Worm (Caenorhabditis elegans) whole organism, L4 larva: ENCODE data around the gene K09A9.6.

Experiments
- F10B5.3 ChIP-seq: sonication (generic microtip); optimal IDR thresholded peaks from 2 replicates; lab custom pipeline; 2016; ENCODE audit warnings: mild to moderate bottlenecking, missing genetic modification characterization, missing compliant biosample characterization
- F49E8.2 ChIP-seq: sonication (generic microtip); optimal IDR thresholded peaks from 2 replicates; lab custom pipeline; 2016; ENCODE audit warnings: missing compliant biosample characterization, mild to moderate bottlenecking, missing genetic modification characterization, borderline replicate concordance
- R02D3.7 ChIP-seq: fragments of 150-350 bp; sonication (generic microtip); optimal IDR thresholded peaks from 3 replicates; lab custom pipeline; 2014; ENCODE audit warnings: missing biosample characterization, missing genetic modification characterization
- Y105C5A.15 ChIP-seq: fragments of 200-800 bp; sonication (Bioruptor generic); IDR thresholded peaks from 2 replicates; pipeline ENCODE4 v1.3.6; 2022; ENCODE audit warnings: missing genetic modification characterization, missing compliant biosample characterization
- ZK337.2 ChIP-seq: fragments of 200-800 bp; sonication (Bioruptor generic); IDR thresholded peaks from 2 replicates; pipeline ENCODE4 v1.3.6; 2022; ENCODE audit warnings: missing genetic modification reagents, missing genetic modification characterization, missing compliant biosample characterization
- aha-1 ChIP-seq: fragments of 150-350 bp; peaks from one replicate; lab custom pipeline; 2014; ENCODE audit warnings: missing biosample characterization, missing genetic modification characterization
- ama-1 ChIP-seq: fragments of 150-350 bp; optimal IDR thresholded peaks from 2 replicates; lab custom pipeline; 2014; ENCODE audit warnings: inconsistent platforms, mixed read lengths
- ceh-62 ChIP-seq: sonication (generic microtip); optimal IDR thresholded peaks from 2 replicates; lab custom pipeline; 2017; ENCODE audit warnings: missing biosample characterization, missing genetic modification characterization
- ceh-82 ChIP-seq: sonication (generic microtip); optimal IDR thresholded peaks from 2 replicates; lab custom pipeline; 2017; ENCODE audit warnings: missing biosample characterization, missing genetic modification characterization
- ces-1 ChIP-seq: fragments of 150-350 bp; sonication (generic microtip); optimal IDR thresholded peaks from 4 replicates; lab custom pipeline; 2014; ENCODE audit warnings: missing biosample characterization, missing genetic modification reagents, missing genetic modification characterization
- ctbp-1 ChIP-seq: fragments of 200-800 bp; sonication (Bioruptor generic); IDR thresholded peaks from 2 replicates; pipeline ENCODE4 v1.3.6; 2022; ENCODE audit warnings: missing genetic modification reagents, missing genetic modification characterization, missing compliant biosample characterization
- daf-16 ChIP-seq, 3 experiments: sonication (generic microtip); optimal IDR thresholded peaks; 2 replicates each; lab custom pipeline; 2016 to 2017; ENCODE audit warnings: missing genetic modification characterization in 3 of 3, missing genetic modification reagents in 3 of 3, mild to moderate bottlenecking in 2 of 3, missing compliant biosample characterization in 2 of 3, missing biosample characterization in 1 of 3, moderate library complexity in 1 of 3
- dmd-6 ChIP-seq: fragments of 200-800 bp; sonication (Bioruptor generic); IDR thresholded peaks from 2 replicates; pipeline ENCODE4 v1.3.6; 2022; ENCODE audit warnings: missing genetic modification reagents, missing genetic modification characterization, missing compliant biosample characterization
- dmd-8 ChIP-seq: fragments of 200-800 bp; sonication (Bioruptor generic); IDR thresholded peaks from 2 replicates; pipeline ENCODE4 v1.3.6; 2022; ENCODE audit warnings: missing genetic modification characterization, missing compliant biosample characterization
- dmd-9 ChIP-seq: fragments of 200-800 bp; sonication (Bioruptor generic); IDR thresholded peaks from 2 replicates; pipeline ENCODE4 v1.3.6; 2022; ENCODE audit warnings: missing genetic modification reagents, missing genetic modification characterization, missing compliant biosample characterization
- fkh-10 ChIP-seq: fragments of 150-350 bp; optimal IDR thresholded peaks from 2 replicates; lab custom pipeline; 2014; ENCODE audit warnings: missing biosample characterization, missing genetic modification reagents, missing genetic modification characterization
- fos-1 ChIP-seq: fragments of 150-350 bp; optimal IDR thresholded peaks from 2 replicates; lab custom pipeline; 2014; ENCODE audit warnings: missing biosample characterization, missing genetic modification characterization
- hlh-30 ChIP-seq: sonication (generic microtip); optimal IDR thresholded peaks from 2 replicates; lab custom pipeline; 2017; ENCODE audit warnings: antibody characterized with exemption, mild to moderate bottlenecking, missing genetic modification characterization, missing compliant biosample characterization; ENCODE audit not compliant: insufficient read depth
- lin-13 ChIP-seq: fragments of 150-350 bp; optimal IDR thresholded peaks from 2 replicates; lab custom pipeline; 2014; ENCODE audit warnings: missing biosample characterization, missing genetic modification reagents, missing genetic modification characterization
- lin-29 ChIP-seq: fragments of 200-800 bp; sonication (Bioruptor generic); IDR thresholded peaks from 2 replicates; pipeline ENCODE4 v1.3.6; 2022; ENCODE audit warnings: missing genetic modification reagents, missing genetic modification characterization, missing compliant biosample characterization
- lsy-2 ChIP-seq, 2 experiments: fragments of 150-350 bp in 1 of 2; sonication (generic microtip) in 1 of 2; optimal IDR thresholded peaks; 2 replicates each; lab custom pipeline; 2014 to 2017; ENCODE audit warnings: missing biosample characterization in 2 of 2, missing genetic modification characterization in 2 of 2
- madf-9 ChIP-seq: fragments of 200-800 bp; sonication (Bioruptor generic); conservative IDR thresholded peaks from 2 replicates; pipeline ENCODE4 v1.3.6; 2022; ENCODE audit warnings: missing genetic modification reagents, missing genetic modification characterization, missing compliant biosample characterization
- mep-1 ChIP-seq: fragments of 150-350 bp; sonication (generic microtip); optimal IDR thresholded peaks from 3 replicates; lab custom pipeline; 2014; ENCODE audit warnings: missing biosample characterization, missing genetic modification characterization
- mxl-2 ChIP-seq: fragments of 200-800 bp; sonication (Bioruptor generic); conservative IDR thresholded peaks from 2 replicates; pipeline ENCODE4 v1.3.6; 2022; ENCODE audit warnings: missing genetic modification reagents, missing genetic modification characterization, missing compliant biosample characterization
- mxl-3 ChIP-seq: fragments of 200-800 bp; sonication (Bioruptor generic); optimal IDR thresholded peaks from 2 replicates; lab custom pipeline; 2018; ENCODE audit warnings: mild to moderate bottlenecking, missing genetic modification characterization, missing compliant biosample characterization
- nhr-102 ChIP-seq: sonication (generic microtip); optimal IDR thresholded peaks from 2 replicates; lab custom pipeline; 2016; ENCODE audit warnings: mild to moderate bottlenecking, missing genetic modification characterization, moderate library complexity, missing compliant biosample characterization
- nhr-11 ChIP-seq: fragments of 150-350 bp; optimal IDR thresholded peaks from 2 replicates; lab custom pipeline; 2014; ENCODE audit warnings: missing biosample characterization, missing genetic modification characterization
- nhr-77 ChIP-seq: fragments of 150-350 bp; optimal IDR thresholded peaks from 2 replicates; lab custom pipeline; 2014; ENCODE audit warnings: missing biosample characterization, missing genetic modification characterization
- pha-4 ChIP-seq, 2 experiments: fragments of 150-350 bp in 1 of 2; fragments of 200-800 bp in 1 of 2; sonication (Bioruptor generic) in 1 of 2; IDR thresholded peaks in 1 of 2; optimal IDR thresholded peaks in 1 of 2; 2 replicates each; pipeline versions ENCODE4 v1.3.6 to Lab custom; 2014 to 2022; ENCODE audit warnings: missing genetic modification characterization in 2 of 2, missing genetic modification reagents in 2 of 2, missing biosample characterization in 1 of 2, missing compliant biosample characterization in 1 of 2
- pqm-1 ChIP-seq: sonication (generic microtip); optimal IDR thresholded peaks from 2 replicates; lab custom pipeline; 2017; ENCODE audit warnings: missing biosample characterization, missing genetic modification characterization
- skn-1 ChIP-seq: fragments of 150-350 bp; optimal IDR thresholded peaks from 2 replicates; lab custom pipeline; 2014; ENCODE audit warnings: missing biosample characterization, missing genetic modification characterization
- snpc-1.2 ChIP-seq: fragments of 200-800 bp; sonication (Bioruptor generic); IDR thresholded peaks from 2 replicates; pipeline ENCODE4 v1.3.6; 2022; ENCODE audit warnings: missing genetic modification reagents, missing genetic modification characterization, missing compliant biosample characterization
- spr-1 ChIP-seq: sonication (generic microtip); optimal IDR thresholded peaks from 2 replicates; lab custom pipeline; 2016; ENCODE audit warnings: mild to moderate bottlenecking, missing genetic modification characterization, missing compliant biosample characterization
- spr-3 ChIP-seq: fragments of 200-800 bp; sonication (Bioruptor generic); optimal IDR thresholded peaks from 2 replicates; lab custom pipeline; 2018; ENCODE audit warnings: mild to moderate bottlenecking, missing genetic modification characterization, missing compliant biosample characterization
- tra-1 ChIP-seq: fragments of 200-800 bp; sonication (Bioruptor generic); IDR thresholded peaks from 2 replicates; pipeline ENCODE4 v1.3.6; 2022; ENCODE audit warnings: missing genetic modification reagents, missing genetic modification characterization, missing compliant biosample characterization
- unc-39 ChIP-seq: sonication (generic microtip); optimal IDR thresholded peaks from 2 replicates; lab custom pipeline; 2017; ENCODE audit warnings: missing biosample characterization, missing genetic modification characterization
- zag-1 ChIP-seq: fragments of 150-350 bp; optimal IDR thresholded peaks from 2 replicates; lab custom pipeline; 2014; ENCODE audit warnings: missing biosample characterization, missing genetic modification characterization
- zfp-3 ChIP-seq: fragments of 200-800 bp; sonication (Bioruptor generic); conservative IDR thresholded peaks from 2 replicates; pipeline ENCODE4 v1.3.6; 2022; ENCODE audit warnings: missing genetic modification reagents, missing genetic modification characterization, missing compliant biosample characterization
- zip-11 ChIP-seq: fragments of 200-800 bp; sonication (Bioruptor generic); IDR thresholded peaks from 2 replicates; pipeline ENCODE4 v1.3.6; 2022; ENCODE audit warnings: missing genetic modification characterization, missing compliant biosample characterization
- ztf-7 ChIP-seq: fragments of 150-350 bp; optimal IDR thresholded peaks from 2 replicates; lab custom pipeline; 2014; ENCODE audit warnings: missing biosample characterization, missing genetic modification characterization

K09A9.6 gene

ce11 chrX:15607498-15608019 is 30.5 kb downstream of the K09A9.6 start, which contains the start of gene nipi-3 (continued):
- TF ChIP-seq daf-16 (GFP tag; optimal IDR thresholded peaks at IDR 0.05; lab: Kevin White, UChicago) (peak; percentile 13 to 71), daf-16 (tag; optimal IDR thresholded peaks at IDR 0.05; lab: Kevin White, UChicago) (peak; percentile 95), mxl-3 (GFP tag; lab: Kevin White, UChicago) (peak; percentile 96), dmd-9 (GFP tag; lab: Robert Waterston, UW) (no peak), madf-9 (GFP tag; lab: Robert Waterston, UW) (peak; percentile 86)

ce11 chrX:15608593-15608992 is 31.6 kb downstream of the K09A9.6 start:
- TF ChIP-seq zip-11 (GFP tag; lab: Robert Waterston, UW) (no peak), mxl-2 (GFP tag; lab: Robert Waterston, UW) (no peak), aha-1 (tag; lab: Kevin White, UChicago) (peak; percentile 13), ztf-7 (no peak), nhr-11 (tag; lab: Kevin White, UChicago) (peak; percentile 70), pha-4 (GFP tag; IDR thresholded peaks at IDR 0.05; lab: Robert Waterston, UW) (no peak), pha-4 (tag; optimal IDR thresholded peaks at IDR 0.05; lab: Kevin White, UChicago) (no peak), nhr-102 (no peak), F10B5.3 (tag; lab: Kevin White, UChicago) (no peak), ces-1 (no peak), ama-1 (lab: Kevin White, UChicago) (no peak), mep-1 (tag; lab: Kevin White, UChicago) (no peak), dmd-8 (GFP tag; lab: Robert Waterston, UW) (no peak), spr-1 (tag; lab: Kevin White, UChicago) (no peak), F49E8.2 (tag; lab: Kevin White, UChicago) (no peak), spr-3 (GFP tag; lab: Kevin White, UChicago) (no peak), skn-1 (no peak), tra-1 (no peak), R02D3.7 (no peak), ceh-82 (no peak), Y105C5A.15 (no peak), ZK337.2 (no peak), snpc-1.2 (GFP tag; lab: Robert Waterston, UW) (no peak), zag-1 (tag; lab: Kevin White, UChicago) (no peak), mxl-3 (GFP tag; lab: Kevin White, UChicago) (peak; percentile 26), hlh-30 (peak; percentile 45), ceh-62 (tag; lab: Kevin White, UChicago) (no peak), zfp-3 (GFP tag; lab: Robert Waterston, UW) (no peak), lin-29 (GFP tag; lab: Robert Waterston, UW) (no peak), lsy-2 (tag; optimal IDR thresholded peaks at IDR 0.05; lab: Kevin White, UChicago) (peak in 1 of 2 experiments; percentile 8), lin-13 (GFP tag; lab: Kevin White, UChicago) (no peak), unc-39 (tag; lab: Kevin White, UChicago) (no peak), ctbp-1 (no peak), nhr-77 (tag; lab: Kevin White, UChicago) (no peak), dmd-6 (GFP tag; lab: Robert Waterston, UW) (no peak), daf-16 (GFP tag; optimal IDR thresholded peaks at IDR 0.05; lab: Kevin White, UChicago) (no peak), daf-16 (tag; optimal IDR thresholded peaks at IDR 0.05; lab: Kevin White, UChicago) (peak; percentile 9), fkh-10 (GFP tag; lab: Kevin White, UChicago) (no peak), pqm-1 (no peak), fos-1 (tag; lab: Kevin White, UChicago) (no peak)
- TF ChIP-seq, all 104 proteins: peak for 6
